Worm (Caenorhabditis elegans): Measurements from ENCODE around the gene C26G2.2.

Gene C26G2.2

DNA sequence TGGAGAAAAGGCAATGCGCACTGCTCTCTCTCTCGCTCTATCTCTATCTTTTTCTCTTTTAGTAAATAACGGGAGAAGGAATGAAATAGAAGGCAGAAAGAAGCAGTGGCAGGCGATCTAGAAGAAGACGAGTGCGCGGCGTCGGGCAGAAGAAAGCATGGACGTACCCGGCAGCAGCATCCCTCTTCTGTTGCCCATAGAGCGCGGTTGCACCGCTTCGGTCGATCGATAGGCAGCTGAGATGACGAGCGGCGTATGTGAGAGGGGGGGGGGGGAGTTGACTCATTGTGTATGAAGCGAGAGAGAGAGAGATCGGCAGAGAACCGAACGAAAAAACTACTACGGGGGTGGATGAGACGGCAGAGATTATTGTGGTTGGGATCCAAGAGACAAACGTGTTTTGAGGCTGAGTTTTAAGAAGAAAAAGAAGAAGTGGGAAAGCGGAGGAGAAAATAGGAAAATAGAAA, 44.1 kb downstream of the C26G2.2 start (continued):
- TF ChIP-seq pha-2 (tag; optimal IDR thresholded peaks at IDR 0.05): no peak
- TF ChIP-seq ceh-19 (GFP tag; optimal IDR thresholded peaks at IDR 0.05): peak; percentile 80
- TF ChIP-seq pqm-1 (tag; optimal IDR thresholded peaks at IDR 0.05): peak; percentile 57
- peak; percentile 5 for TF ChIP-seq ceh-6 (GFP tag; optimal IDR thresholded peaks at IDR 0.05)
- TF ChIP-seq ceh-24 (tag; optimal IDR thresholded peaks at IDR 0.05): no peak
- no peak for TF ChIP-seq gmeb-2 (tag; optimal IDR thresholded peaks at IDR 0.05)
- TF ChIP-seq ama-1 (optimal IDR thresholded peaks at IDR 0.05): no peak
- TF ChIP-seq mec-3 (tag; optimal IDR thresholded peaks at IDR 0.05; ENCODE audit: borderline replicate concordance): no peak
- TF ChIP-seq ceh-2 (tag; optimal IDR thresholded peaks at IDR 0.05): peak; percentile 15
- no peak for TF ChIP-seq K02D7.2 (tag; optimal IDR thresholded peaks at IDR 0.05)
- TF ChIP-seq sox-2 (GFP tag; IDR thresholded peaks at IDR 0.05): no peak
- TF ChIP-seq npax-4 (tag; optimal IDR thresholded peaks at IDR 0.05): no peak
- TF ChIP-seq fax-1 (tag; optimal IDR thresholded peaks at IDR 0.05): peak; percentile 11
- TF ChIP-seq sox-4 (tag; optimal IDR thresholded peaks at IDR 0.05): no peak
- TF ChIP-seq pag-3 (tag; optimal IDR thresholded peaks at IDR 0.05; ENCODE audit: borderline replicate concordance): peak; percentile 15
- no peak for TF ChIP-seq lim-6 (tag; optimal IDR thresholded peaks at IDR 0.05)
- TF ChIP-seq ceh-30 (tag; optimal IDR thresholded peaks at IDR 0.05): no peak
- peak; percentile 92 for TF ChIP-seq ceh-31 (tag; optimal IDR thresholded peaks at IDR 0.05)
- peak; percentile 38 for TF ChIP-seq dmd-4 (tag; optimal IDR thresholded peaks at IDR 0.05; ENCODE audit: borderline replicate concordance)
- TF ChIP-seq nhr-11 (tag; optimal IDR thresholded peaks at IDR 0.05): no peak
- TF ChIP-seq ttx-3 (tag; optimal IDR thresholded peaks at IDR 0.05): no peak
- TF ChIP-seq ceh-48 (tag; optimal IDR thresholded peaks at IDR 0.05): peak; percentile 87
- TF ChIP-seq ets-4 (tag; optimal IDR thresholded peaks at IDR 0.05): peak; percentile 51
- TF ChIP-seq unc-3 (GFP tag; conservative IDR thresholded peaks at IDR 0.05): no peak
- TF ChIP-seq unc-3 (tag; optimal IDR thresholded peaks at IDR 0.05): peak; percentile 61
- peak; percentile 81 for TF ChIP-seq tbx-2 (tag; optimal IDR thresholded peaks at IDR 0.05)
- TF ChIP-seq ceh-34 (tag; optimal IDR thresholded peaks at IDR 0.05): peak; percentile 82
- peak; percentile 44 for TF ChIP-seq elt-2 (tag; optimal IDR thresholded peaks at IDR 0.05)
- TF ChIP-seq hlh-30 (tag; optimal IDR thresholded peaks at IDR 0.05; ENCODE audit: insufficient read depth): peak; percentile 86
- peak; percentile 73 for TF ChIP-seq unc-55 (GFP tag; optimal IDR thresholded peaks at IDR 0.05)
- TF ChIP-seq sdc-2 (tag; optimal IDR thresholded peaks at IDR 0.05): peak; percentile 84
- peak; percentile 18 for TF ChIP-seq che-1 (tag; optimal IDR thresholded peaks at IDR 0.05)
- no peak for TF ChIP-seq hlh-13 (GFP tag; optimal IDR thresholded peaks at IDR 0.05)
- no peak for TF ChIP-seq hlh-8 (tag; optimal IDR thresholded peaks at IDR 0.05)

ce11 chrX:14709591-14709990, 45.5 kb downstream of the C26G2.2 start:
- TF ChIP-seq elt-4 (tag; optimal IDR thresholded peaks at IDR 0.05) (no peak), ceh-6 (GFP tag; optimal IDR thresholded peaks at IDR 0.05) (no peak), lim-6 (tag; optimal IDR thresholded peaks at IDR 0.05) (no peak), fax-1 (tag; optimal IDR thresholded peaks at IDR 0.05) (no peak), fkh-10 (GFP tag; optimal IDR thresholded peaks at IDR 0.05) (no peak), odd-2 (tag; optimal IDR thresholded peaks at IDR 0.05) (no peak), Y22D7AL.16 (tag; optimal IDR thresholded peaks at IDR 0.05) (no peak), ceh-24 (tag; optimal IDR thresholded peaks at IDR 0.05) (no peak), ceh-45 (GFP tag; IDR thresholded peaks at IDR 0.05) (no peak), hlh-15 (tag; optimal IDR thresholded peaks at IDR 0.05) (no peak), T23F11.4 (GFP tag; optimal IDR thresholded peaks at IDR 0.05) (no peak), hlh-30 (tag; optimal IDR thresholded peaks at IDR 0.05; ENCODE audit: insufficient read depth) (no peak), F13H6.1 (tag; optimal IDR thresholded peaks at IDR 0.05) (no peak), C38D4.7 (GFP tag; optimal IDR thresholded peaks at IDR 0.05) (no peak), unc-55 (GFP tag; optimal IDR thresholded peaks at IDR 0.05) (no peak), C08G9.2 (tag; optimal IDR thresholded peaks at IDR 0.05) (no peak), ceh-9 (tag; optimal IDR thresholded peaks at IDR 0.05) (no peak), ceh-34 (tag; optimal IDR thresholded peaks at IDR 0.05) (no peak), K09A11.1 (tag; optimal IDR thresholded peaks at IDR 0.05; ENCODE audit: insufficient read depth) (no peak)
